Worm (Caenorhabditis elegans) whole organism, midembryonic: ENCODE measurements around the gene idpp-6.

Experiments
- T22C8.4 ChIP-seq: fragments of 200-800 bp; sonication (Bioruptor generic); IDR thresholded peaks from 2 replicates; pipeline ENCODE4 v1.3.6; 2022; ENCODE audit warnings: missing genetic modification characterization, missing compliant biosample characterization
- cog-1 ChIP-seq: sonication (generic microtip); optimal IDR thresholded peaks from 2 replicates; lab custom pipeline; 2016; ENCODE audit warnings: missing genetic modification characterization, missing compliant biosample characterization
- flt-1 ChIP-seq: fragments of 200-800 bp; sonication (Bioruptor generic); IDR thresholded peaks from 2 replicates; pipeline ENCODE4 v1.3.6; 2022; ENCODE audit warnings: missing genetic modification characterization, missing compliant biosample characterization
- klf-2 ChIP-seq: fragments of 200-800 bp; sonication (Bioruptor generic); conservative IDR thresholded peaks from 2 replicates; pipeline ENCODE4 v1.3.6; 2022; ENCODE audit warnings: missing genetic modification reagents, missing genetic modification characterization, missing compliant biosample characterization
- med-1 ChIP-seq: sonication (generic microtip); optimal IDR thresholded peaks from 2 replicates; lab custom pipeline; 2017; ENCODE audit warnings: missing genetic modification characterization, mild to moderate bottlenecking, missing compliant biosample characterization, antibody characterized with exemption, missing genetic modification reagents; ENCODE audit not compliant: insufficient read depth
- ref-1 ChIP-seq: fragments of 200-800 bp; sonication (Bioruptor generic); conservative IDR thresholded peaks from 2 replicates; pipeline ENCODE4 v1.3.6; 2022; ENCODE audit warnings: missing genetic modification reagents, missing genetic modification characterization, missing compliant biosample characterization
- tab-1 ChIP-seq: fragments of 200-800 bp; sonication (Bioruptor generic); IDR thresholded peaks from 2 replicates; pipeline ENCODE4 v1.3.6; 2022; ENCODE audit warnings: missing genetic modification characterization, missing compliant biosample characterization
- ztf-23 ChIP-seq: fragments of 200-800 bp; sonication (Bioruptor generic); IDR thresholded peaks from 2 replicates; pipeline ENCODE4 v1.3.6; 2022; ENCODE audit warnings: missing genetic modification reagents, missing genetic modification characterization, missing compliant biosample characterization
- ztf-29 ChIP-seq: fragments of 200-800 bp; sonication (Bioruptor generic); IDR thresholded peaks from 2 replicates; pipeline ENCODE4 v1.3.6; 2022; ENCODE audit warnings: missing genetic modification reagents, missing genetic modification characterization, missing compliant biosample characterization

The idpp-6 gene

ce11 chrX:6747906-6748356 is 35.0 kb upstream of the idpp-6 start:
- no peak for TF ChIP-seq tab-1 (GFP tag; lab: Robert Waterston, UW)
- TF ChIP-seq ref-1 (GFP tag; lab: Robert Waterston, UW) = no peak
- TF ChIP-seq flt-1 (GFP tag; lab: Robert Waterston, UW) = no peak
- TF ChIP-seq klf-2 = no peak
- TF ChIP-seq med-1 (GFP tag; lab: Kevin White, UChicago) = no peak
- no peak for TF ChIP-seq T22C8.4 (GFP tag; lab: Robert Waterston, UW)
- no peak for TF ChIP-seq cog-1 (tag; lab: Kevin White, UChicago)
- TF ChIP-seq ztf-29 (GFP tag; lab: Robert Waterston, UW) = no peak
- TF ChIP-seq ztf-23 (GFP tag; lab: Robert Waterston, UW) = no peak

- TF ChIP-seq ztf-29 (GFP tag; lab: Robert Waterston, UW) = no peak
- TF ChIP-seq med-1 (GFP tag; lab: Kevin White, UChicago) = no peak
- no peak for TF ChIP-seq cog-1 (tag; lab: Kevin White, UChicago)
- TF ChIP-seq ztf-23 (GFP tag; lab: Robert Waterston, UW) = no peak
- no peak for TF ChIP-seq tab-1 (GFP tag; lab: Robert Waterston, UW)
Observed at ce11 chrX:6749124-6749822, 33.7 kb upstream of the idpp-6 start.

- TF ChIP-seq ztf-29 (GFP tag; lab: Robert Waterston, UW) (no peak), flt-1 (GFP tag; lab: Robert Waterston, UW) (no peak), klf-2 (no peak), T22C8.4 (GFP tag; lab: Robert Waterston, UW) (no peak), ref-1 (GFP tag; lab: Robert Waterston, UW) (no peak), ztf-23 (GFP tag; lab: Robert Waterston, UW) (no peak), tab-1 (GFP tag; lab: Robert Waterston, UW) (no peak), cog-1 (tag; lab: Kevin White, UChicago) (no peak), med-1 (GFP tag; lab: Kevin White, UChicago) (no peak)
Observed at ce11 chrX:6750145-6750544, 32.8 kb upstream of the idpp-6 start.

- TF ChIP-seq ztf-29 (GFP tag; lab: Robert Waterston, UW) (no peak), med-1 (GFP tag; lab: Kevin White, UChicago) (no peak), ref-1 (GFP tag; lab: Robert Waterston, UW) (no peak), klf-2 (no peak), cog-1 (tag; lab: Kevin White, UChicago) (no peak), flt-1 (GFP tag; lab: Robert Waterston, UW) (no peak), T22C8.4 (GFP tag; lab: Robert Waterston, UW) (no peak), tab-1 (GFP tag; lab: Robert Waterston, UW) (no peak), ztf-23 (GFP tag; lab: Robert Waterston, UW) (no peak)
Observed at ce11 chrX:6761211-6761610, 21.7 kb upstream of the idpp-6 start.

- no peak for TF ChIP-seq ztf-23 (GFP tag; lab: Robert Waterston, UW)
Observed at ce11 chrX:6761688-6762185, 21.2 kb upstream of the idpp-6 start, which contains the start of gene abts-4. abts-4 (minus strand) TSS chrX:6761738.

- no peak for TF ChIP-seq cog-1 (tag; lab: Kevin White, UChicago)
- 0 out of 2 replicates have a peak, but pooled peaks have one; percentile 16 for TF ChIP-seq ztf-23 (GFP tag; lab: Robert Waterston, UW)
Observed at ce11 chrX:6778014-6778413, 4.9 kb upstream of the idpp-6 start, which contains the start of gene irk-1. irk-1 (minus strand) TSS chrX:6778114.

- TF ChIP-seq ref-1 (GFP tag; lab: Robert Waterston, UW) = no peak
Observed at ce11 chrX:6784181-6784580, 1.2 kb downstream of the idpp-6 start, which contains the start of gene bgal-2. bgal-2 (plus strand) TSS chrX:6784411.

ce11 chrX:6788965-6789573 is 6.1 kb downstream of the idpp-6 start, which contains the start of gene sgca-1:
sgca-1 (minus strand) TSS chrX:6789548.
- TF ChIP-seq ztf-23 (GFP tag; lab: Robert Waterston, UW) (no peak), T22C8.4 (GFP tag; lab: Robert Waterston, UW) (no peak), tab-1 (GFP tag; lab: Robert Waterston, UW) (no peak), flt-1 (GFP tag; lab: Robert Waterston, UW) (no peak), cog-1 (tag; lab: Kevin White, UChicago) (no peak), ref-1 (GFP tag; lab: Robert Waterston, UW) (no peak), klf-2 (no peak), ztf-29 (GFP tag; lab: Robert Waterston, UW) (no peak), med-1 (GFP tag; lab: Kevin White, UChicago) (no peak)

- TF ChIP-seq cog-1 (tag; lab: Kevin White, UChicago) (no peak), ref-1 (GFP tag; lab: Robert Waterston, UW) (no peak), ztf-23 (GFP tag; lab: Robert Waterston, UW) (no peak), flt-1 (GFP tag; lab: Robert Waterston, UW) (no peak), med-1 (GFP tag; lab: Kevin White, UChicago) (no peak), ztf-29 (GFP tag; lab: Robert Waterston, UW) (no peak), klf-2 (no peak), tab-1 (GFP tag; lab: Robert Waterston, UW) (no peak), T22C8.4 (GFP tag; lab: Robert Waterston, UW) (no peak)
Observed at ce11 chrX:6790457-6790856, 7.5 kb downstream of the idpp-6 start.
